Worm (Caenorhabditis elegans): ENCODE data around the gene F07G6.10.
"Not testable (repeated sequence)": the region's sequence is repeated elsewhere in the genome, so short reads cannot be mapped to it uniquely, and the experiment has no call there.

The F07G6.10 gene

DNA sequence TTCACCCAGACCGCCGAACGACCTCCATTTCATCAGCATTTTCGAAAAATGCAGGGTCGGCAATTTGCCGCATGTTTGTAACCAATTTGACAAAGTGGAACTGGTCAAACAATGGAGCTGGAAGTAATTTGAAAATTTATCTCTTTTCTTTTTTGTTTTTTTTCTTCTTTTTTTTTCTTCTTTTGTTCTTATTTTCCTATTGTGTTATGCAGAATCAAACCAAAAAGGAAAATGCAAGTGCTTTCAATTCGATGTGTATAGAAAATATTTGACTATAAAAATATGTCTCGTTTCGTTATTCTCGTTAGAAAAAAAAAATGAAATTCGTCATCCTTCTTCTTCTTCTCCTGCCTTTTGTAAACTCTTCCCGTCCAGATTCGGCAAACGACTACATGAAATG lies at the start of gene F07G6.10:
TSS of gene F07G6.10 (plus strand) at position 301 of the 400 bp plus-strand sequence.
- TF ChIP-seq pha-4 (tag; optimal IDR thresholded peaks at IDR 0.05), result no peak
- TF ChIP-seq ZK546.5 (tag; optimal IDR thresholded peaks at IDR 0.05), result no peak
- TF ChIP-seq nhr-77 (tag; optimal IDR thresholded peaks at IDR 0.05), result no peak

ce11 chrX:1689996-1690395 lies 47.7 kb upstream of the F07G6.10 start, which contains the start of gene C36C9.12:
C36C9.12 (minus strand) TSS chrX:1690096.
- TF ChIP-seq fkh-2, mdl-1, ZK546.5 (tag; optimal IDR thresholded peaks at IDR 0.05): not testable (repeated sequence)

- TF ChIP-seq elt-2 (tag; optimal IDR thresholded peaks at IDR 0.05); nfya-1 (tag; optimal IDR thresholded peaks at IDR 0.05; ENCODE audit: insufficient read depth); ceh-9 (tag; optimal IDR thresholded peaks at IDR 0.05): not testable (repeated sequence)
These were observed 46.8 kb upstream of the F07G6.10 start, which contains the start of gene C36C9.6 for ce11 chrX:1690894-1691293. C36C9.6 (minus strand) TSS chrX:1690994.

- TF ChIP-seq elt-2 (tag; optimal IDR thresholded peaks at IDR 0.05); tbx-2 (tag; optimal IDR thresholded peaks at IDR 0.05); nfya-1 (tag; optimal IDR thresholded peaks at IDR 0.05; ENCODE audit: insufficient read depth): not testable (repeated sequence)
These were observed 40.8 kb upstream of the F07G6.10 start, which contains the start of gene C36C9.4 for ce11 chrX:1696879-1697278. C36C9.4 (minus strand) TSS chrX:1696979.

ce11 chrX:1698476-1698875 lies 39.2 kb upstream of the F07G6.10 start:
- TF ChIP-seq nhr-43 (tag; optimal IDR thresholded peaks at IDR 0.05; ENCODE audit: poor library complexity, severe bottlenecking) (no peak), nhr-28 (tag; optimal IDR thresholded peaks at IDR 0.05) (no peak), tbx-2 (tag; optimal IDR thresholded peaks at IDR 0.05) (no peak), ztf-4 (tag; optimal IDR thresholded peaks at IDR 0.05) (no peak), pha-4 (tag; optimal IDR thresholded peaks at IDR 0.05) (no peak), nhr-67 (tag; optimal IDR thresholded peaks at IDR 0.05) (no peak), aly-2 (tag; optimal IDR thresholded peaks at IDR 0.05) (no peak), fkh-10 (GFP tag; optimal IDR thresholded peaks at IDR 0.05) (no peak), nhr-77 (tag; optimal IDR thresholded peaks at IDR 0.05) (no peak), nhr-23 (tag; optimal IDR thresholded peaks at IDR 0.05) (no peak), elt-3 (tag; optimal IDR thresholded peaks at IDR 0.05) (no peak), ceh-28 (tag; optimal IDR thresholded peaks at IDR 0.05) (no peak), ZK546.5 (tag; optimal IDR thresholded peaks at IDR 0.05) (no peak), ceh-9 (tag; optimal IDR thresholded peaks at IDR 0.05) (no peak), mml-1 (tag; optimal IDR thresholded peaks at IDR 0.05) (no peak)

- no peak for TF ChIP-seq ama-1 (optimal IDR thresholded peaks at IDR 0.05)
- TF ChIP-seq pqm-1 (tag; optimal IDR thresholded peaks at IDR 0.05), result no peak
- no peak for TF ChIP-seq nhr-76 (tag; optimal IDR thresholded peaks at IDR 0.05)
These were observed 34.7 kb upstream of the F07G6.10 start for ce11 chrX:1703049-1703448.

- no peak for TF ChIP-seq egl-27 (tag; optimal IDR thresholded peaks at IDR 0.05)
- TF ChIP-seq pqm-1 (tag; optimal IDR thresholded peaks at IDR 0.05), result no peak
- no peak for TF ChIP-seq pha-4 (tag; optimal IDR thresholded peaks at IDR 0.05)
- TF ChIP-seq ceh-16 (tag; optimal IDR thresholded peaks at IDR 0.05), result no peak
- TF ChIP-seq ZK546.5 (tag; optimal IDR thresholded peaks at IDR 0.05), result no peak
- no peak for TF ChIP-seq ceh-28 (tag; optimal IDR thresholded peaks at IDR 0.05)
- TF ChIP-seq nhr-12 (tag; optimal IDR thresholded peaks at IDR 0.05), result no peak
- no peak for TF ChIP-seq nhr-67 (tag; optimal IDR thresholded peaks at IDR 0.05)
- TF ChIP-seq skn-1 (tag; optimal IDR thresholded peaks at IDR 0.05), result no peak
- TF ChIP-seq nhr-28 (tag; optimal IDR thresholded peaks at IDR 0.05), result no peak
- no peak for TF ChIP-seq fos-1 (tag; optimal IDR thresholded peaks at IDR 0.05)
- no peak for TF ChIP-seq zag-1 (tag; optimal IDR thresholded peaks at IDR 0.05)
- no peak for TF ChIP-seq unc-39 (tag; optimal IDR thresholded peaks at IDR 0.05)
- no peak for TF ChIP-seq elt-2 (tag; optimal IDR thresholded peaks at IDR 0.05)
- no peak for TF ChIP-seq unc-62 (GFP tag; optimal IDR thresholded peaks at IDR 0.05)
- TF ChIP-seq aly-2 (tag; optimal IDR thresholded peaks at IDR 0.05), result no peak
- no peak for TF ChIP-seq lin-15B (tag; optimal IDR thresholded peaks at IDR 0.05)
- TF ChIP-seq nhr-43 (tag; optimal IDR thresholded peaks at IDR 0.05; ENCODE audit: poor library complexity, severe bottlenecking), result no peak
These were observed 33.9 kb upstream of the F07G6.10 start, which contains the start of gene C36C9.5 for ce11 chrX:1703840-1704239. C36C9.5 (minus strand) TSS chrX:1703940.

Measured in whole organism, L3 larva.